Fruit fly (Drosophila melanogaster): ENCODE measurements around the gene CG14011.

CG14011 gene

DNA sequence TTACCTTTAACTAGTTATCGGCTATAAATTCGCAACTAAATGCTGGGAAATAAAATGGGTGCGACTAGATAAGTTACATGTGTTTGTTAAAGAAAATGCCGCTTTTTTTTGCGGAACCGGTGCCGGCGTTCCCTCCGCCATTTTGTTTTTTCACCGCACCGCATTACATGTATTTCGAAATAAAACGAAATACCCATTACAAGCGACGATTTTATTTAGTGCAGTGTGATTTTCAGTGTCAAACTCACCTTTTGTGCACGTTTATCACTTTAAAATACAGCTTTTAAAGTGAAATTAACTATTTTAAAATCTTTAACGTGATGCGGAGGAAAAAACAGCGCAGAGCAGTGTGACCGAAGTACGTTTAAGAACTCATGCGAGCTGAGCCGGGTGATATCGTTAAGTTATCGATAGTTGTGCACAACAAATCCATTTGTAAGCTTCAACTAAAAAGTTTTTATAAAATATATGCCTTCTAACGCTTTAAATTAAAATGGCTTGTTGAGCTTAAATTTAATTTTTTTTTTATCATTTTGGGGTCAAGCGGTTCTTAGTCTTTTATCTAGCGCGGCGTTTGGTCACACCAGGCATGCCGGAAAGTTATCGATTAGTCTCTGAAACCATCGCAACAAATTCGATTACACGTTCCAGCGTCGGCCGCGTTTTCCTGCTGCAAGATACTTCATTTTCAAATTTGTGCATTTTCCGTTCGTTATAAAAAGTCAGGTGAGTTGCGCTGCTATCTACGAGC is 38.8 kb downstream of the CG14011 start, which contains the start of the genes Hel25E and Lam (continued):
- TF ChIP-seq NFAT (GFP tag; IDR thresholded peaks at IDR 0.05) (no peak), CG6813 (GFP tag; optimal IDR thresholded peaks at IDR 0.05) (no peak), Jarid2 (GFP tag; optimal IDR thresholded peaks at IDR 0.05) (no peak), klu (GFP tag; IDR thresholded peaks at IDR 0.05) (no peak), Fer1 (GFP tag; optimal IDR thresholded peaks at IDR 0.05) (no peak), CHES-1-like (GFP tag; optimal IDR thresholded peaks at IDR 0.05) (peak; percentile 42), wek (GFP tag; optimal IDR thresholded peaks at IDR 0.05) (no peak), danr (GFP tag; IDR thresholded peaks at IDR 0.05) (no peak), CG2116 (GFP tag; optimal IDR thresholded peaks at IDR 0.05) (peak; percentile 89), CG4282 (GFP tag; optimal IDR thresholded peaks at IDR 0.05) (no peak), pros (GFP tag; optimal IDR thresholded peaks at IDR 0.05) (no peak), unc-4 (GFP tag; IDR thresholded peaks at IDR 0.05; ENCODE audit: partially characterized antibody) (peak; percentile 93), tll (GFP tag; optimal IDR thresholded peaks at IDR 0.05) (no peak), HHEX (GFP tag; optimal IDR thresholded peaks at IDR 0.05) (no peak), Med (GFP tag) (peak; percentile 81), MBD-R2 (GFP tag; IDR thresholded peaks at IDR 0.05) (no peak; the same call in none of the 2 replicates), CG12659 (GFP tag; optimal IDR thresholded peaks at IDR 0.05) (peak; percentile 61), Mes4 (GFP tag; optimal IDR thresholded peaks at IDR 0.05) (no peak), Dip3 (GFP tag; optimal IDR thresholded peaks at IDR 0.05) (no peak), CG10462 (GFP tag; optimal IDR thresholded peaks at IDR 0.05) (no peak), Gsc (GFP tag; IDR thresholded peaks at IDR 0.05) (no peak), Hr3 (GFP tag; optimal IDR thresholded peaks at IDR 0.05) (peak; percentile 91), GATAe (GFP tag; conservative IDR thresholded peaks at IDR 0.05) (no peak), CG15479 (GFP tag; optimal IDR thresholded peaks at IDR 0.05) (no peak), ftz-f1 (GFP tag; optimal IDR thresholded peaks at IDR 0.05) (no peak), CG8388 (GFP tag; optimal IDR thresholded peaks at IDR 0.05) (no peak), CG9609 (GFP tag; optimal IDR thresholded peaks at IDR 0.05) (peak; percentile 22), crol (GFP tag; IDR thresholded peaks at IDR 0.05) (no peak), gro (GFP tag; optimal IDR thresholded peaks at IDR 0.05) (no peak), Dip2 (GFP tag; IDR thresholded peaks at IDR 0.05) (no peak), TFAM (GFP tag; optimal IDR thresholded peaks at IDR 0.05) (no peak), stwl (tag; optimal IDR thresholded peaks at IDR 0.05) (peak; percentile 71), CG18011 (GFP tag; optimal IDR thresholded peaks at IDR 0.05) (no peak), rib (GFP tag; IDR thresholded peaks at IDR 0.05) (no peak), lola (GFP tag; optimal IDR thresholded peaks at IDR 0.05) (peak in 1 of 3 experiments; percentile 24), dpn (GFP tag; optimal IDR thresholded peaks at IDR 0.05) (peak in 1 of 2 experiments; percentile 11), ap (GFP tag; IDR thresholded peaks at IDR 0.05) (no peak), Nf-YA (GFP tag; IDR thresholded peaks at IDR 0.05) (no peak), ro (GFP tag; IDR thresholded peaks at IDR 0.05) (no peak), Usf (GFP tag; optimal IDR thresholded peaks at IDR 0.05) (no peak), CG7987 (GFP tag; optimal IDR thresholded peaks at IDR 0.05) (no peak), knrl (GFP tag; IDR thresholded peaks at IDR 0.05; ENCODE audit: partially characterized antibody) (peak; percentile 89), lab (GFP tag; optimal IDR thresholded peaks at IDR 0.05) (no peak), CG33557 (GFP tag; optimal IDR thresholded peaks at IDR 0.05) (no peak), CG10431 (GFP tag; optimal IDR thresholded peaks at IDR 0.05) (no peak), toy (GFP tag; IDR thresholded peaks at IDR 0.05) (no peak), CG4730 (GFP tag; IDR thresholded peaks at IDR 0.05) (no peak), Nf-YC (tag; optimal IDR thresholded peaks at IDR 0.05) (no peak), HmgZ (tag; optimal IDR thresholded peaks at IDR 0.05) (peak; percentile 58)
